Worm (Caenorhabditis elegans) whole organism, L3 larva: ENCODE measurements around the gene W07G4.8.

Experiments
- R02D3.7 ChIP-seq: fragments of 150-350 bp; optimal IDR thresholded peaks from 2 replicates; lab custom pipeline; 2014; ENCODE audit warnings: missing biosample characterization, missing genetic modification characterization
- ama-1 ChIP-seq: fragments of 150-350 bp; optimal IDR thresholded peaks from 2 replicates; lab custom pipeline; 2018
- ceh-16 ChIP-seq: sonication (generic microtip); optimal IDR thresholded peaks from 2 replicates; lab custom pipeline; 2017; ENCODE audit warnings: missing biosample characterization, missing genetic modification characterization
- ceh-28 ChIP-seq: fragments of 150-350 bp; optimal IDR thresholded peaks from 2 replicates; lab custom pipeline; 2014; ENCODE audit warnings: missing biosample characterization, missing genetic modification reagents, missing genetic modification characterization
- ceh-82 ChIP-seq: fragments of 150-350 bp; optimal IDR thresholded peaks from 2 replicates; lab custom pipeline; 2014; ENCODE audit warnings: missing biosample characterization, missing genetic modification characterization
- ceh-9 ChIP-seq: sonication (generic microtip); optimal IDR thresholded peaks from 2 replicates; lab custom pipeline; 2018; ENCODE audit warnings: missing biosample characterization, missing genetic modification characterization
- daf-12 ChIP-seq: fragments of 150-350 bp; optimal IDR thresholded peaks from 2 replicates; lab custom pipeline; 2014; ENCODE audit warnings: missing biosample characterization, missing genetic modification reagents, missing genetic modification characterization
- egl-27 ChIP-seq: sonication (generic microtip); optimal IDR thresholded peaks from 4 replicates; lab custom pipeline; 2017; ENCODE audit warnings: missing biosample characterization, missing genetic modification reagents, missing genetic modification characterization
- egl-5 ChIP-seq: fragments of 150-350 bp; optimal IDR thresholded peaks from 2 replicates; lab custom pipeline; 2017; ENCODE audit warnings: missing biosample characterization, missing genetic modification reagents, missing genetic modification characterization, inconsistent platforms
- elt-1 ChIP-seq: fragments of 150-350 bp; optimal IDR thresholded peaks from 2 replicates; lab custom pipeline; 2014; ENCODE audit warnings: missing biosample characterization, missing genetic modification characterization
- elt-2 ChIP-seq: sonication (generic microtip); optimal IDR thresholded peaks from 2 replicates; lab custom pipeline; 2016; ENCODE audit warnings: missing genetic modification reagents, mild to moderate bottlenecking, missing genetic modification characterization, missing compliant biosample characterization
- elt-3 ChIP-seq, 3 experiments: fragments of 150-350 bp in 1 of 3; sonication (generic microtip) in 2 of 3; optimal IDR thresholded peaks; 2 replicates in 2 of 3; 4 replicates in 1 of 3; lab custom pipeline; 2014 to 2017; ENCODE audit warnings: missing biosample characterization in 3 of 3, missing genetic modification characterization in 3 of 3
- eor-1 ChIP-seq, 2 experiments: fragments of 150-350 bp; optimal IDR thresholded peaks; 2 replicates each; lab custom pipeline; 2014 to 2018; ENCODE audit warnings: missing biosample characterization in 2 of 2, missing genetic modification characterization in 2 of 2
- fkh-2 ChIP-seq: fragments of 150-350 bp; optimal IDR thresholded peaks from 2 replicates; lab custom pipeline; 2014; ENCODE audit warnings: missing biosample characterization, missing genetic modification reagents, missing genetic modification characterization
- fos-1 ChIP-seq: fragments of 150-350 bp; optimal IDR thresholded peaks from 2 replicates; lab custom pipeline; 2014; ENCODE audit warnings: missing biosample characterization, missing genetic modification characterization
- hmg-11 ChIP-seq: sonication (generic microtip); optimal IDR thresholded peaks from 2 replicates; lab custom pipeline; 2016; ENCODE audit warnings: missing genetic modification characterization, missing compliant biosample characterization
- jun-1 ChIP-seq: fragments of 150-350 bp; optimal IDR thresholded peaks from 2 replicates; lab custom pipeline; 2014; ENCODE audit warnings: missing biosample characterization, missing genetic modification reagents, missing genetic modification characterization
- lin-39 ChIP-seq: fragments of 150-350 bp; optimal IDR thresholded peaks from 2 replicates; lab custom pipeline; 2018; ENCODE audit warnings: missing biosample characterization, missing genetic modification reagents, missing genetic modification characterization
- lsy-12 ChIP-seq: sonication (generic microtip); optimal IDR thresholded peaks from 2 replicates; lab custom pipeline; 2016; ENCODE audit warnings: mild to moderate bottlenecking, missing genetic modification characterization, missing compliant biosample characterization
- mdl-1 ChIP-seq: fragments of 150-350 bp; optimal IDR thresholded peaks from 2 replicates; lab custom pipeline; 2014; ENCODE audit warnings: missing biosample characterization, missing genetic modification characterization
- mml-1 ChIP-seq: fragments of 150-350 bp; sonication (generic microtip); optimal IDR thresholded peaks from 3 replicates; lab custom pipeline; 2014; ENCODE audit warnings: missing biosample characterization, missing genetic modification characterization
- nfya-1 ChIP-seq: sonication (generic microtip); optimal IDR thresholded peaks from 2 replicates; lab custom pipeline; 2017; ENCODE audit warnings: missing genetic modification characterization, mild to moderate bottlenecking, missing compliant biosample characterization, antibody characterized with exemption, moderate library complexity; ENCODE audit not compliant: insufficient read depth
- nhr-11 ChIP-seq: fragments of 150-350 bp; optimal IDR thresholded peaks from 2 replicates; lab custom pipeline; 2014; ENCODE audit warnings: missing biosample characterization, missing genetic modification characterization
- nhr-12 ChIP-seq: fragments of 150-350 bp; optimal IDR thresholded peaks from 2 replicates; lab custom pipeline; 2014; ENCODE audit warnings: missing biosample characterization, missing genetic modification characterization
- nhr-23 ChIP-seq: fragments of 150-350 bp; optimal IDR thresholded peaks from 2 replicates; lab custom pipeline; 2014; ENCODE audit warnings: missing biosample characterization, missing genetic modification reagents, missing genetic modification characterization
- nhr-237 ChIP-seq: fragments of 150-350 bp; optimal IDR thresholded peaks from 2 replicates; lab custom pipeline; 2014; ENCODE audit warnings: missing biosample characterization, missing genetic modification characterization
- nhr-25 ChIP-seq: sonication (generic microtip); optimal IDR thresholded peaks from 2 replicates; lab custom pipeline; 2017; ENCODE audit warnings: missing biosample characterization, missing genetic modification characterization
- nhr-28 ChIP-seq: fragments of 150-350 bp; optimal IDR thresholded peaks from 2 replicates; lab custom pipeline; 2014; ENCODE audit warnings: missing biosample characterization, missing genetic modification characterization
- nhr-43 ChIP-seq: sonication (generic microtip); optimal IDR thresholded peaks from 2 replicates; lab custom pipeline; 2016; ENCODE audit warnings: mild to moderate bottlenecking, missing genetic modification characterization, missing compliant biosample characterization; ENCODE audit not compliant: poor library complexity, severe bottlenecking
- nhr-67 ChIP-seq: fragments of 150-350 bp; optimal IDR thresholded peaks from 2 replicates; lab custom pipeline; 2014; ENCODE audit warnings: missing biosample characterization, missing genetic modification characterization
- nhr-76 ChIP-seq: fragments of 150-350 bp; sonication (generic microtip); optimal IDR thresholded peaks from 5 replicates; lab custom pipeline; 2014; ENCODE audit warnings: missing biosample characterization, missing genetic modification characterization
- nhr-77 ChIP-seq: fragments of 150-350 bp; optimal IDR thresholded peaks from 2 replicates; lab custom pipeline; 2014; ENCODE audit warnings: missing biosample characterization, missing genetic modification characterization
- pha-4 ChIP-seq: fragments of 150-350 bp; optimal IDR thresholded peaks from 2 replicates; lab custom pipeline; 2014; ENCODE audit warnings: missing biosample characterization, missing genetic modification reagents, missing genetic modification characterization
- pqm-1 ChIP-seq: fragments of 150-350 bp; optimal IDR thresholded peaks from 2 replicates; lab custom pipeline; 2017; ENCODE audit warnings: missing biosample characterization, missing genetic modification characterization, inconsistent platforms
- sea-2 ChIP-seq: fragments of 150-350 bp; sonication (generic microtip); optimal IDR thresholded peaks from 4 replicates; lab custom pipeline; 2014; ENCODE audit warnings: missing biosample characterization, missing genetic modification reagents, missing genetic modification characterization
- skn-1 ChIP-seq: fragments of 150-350 bp; optimal IDR thresholded peaks from 2 replicates; lab custom pipeline; 2014; ENCODE audit warnings: missing biosample characterization, missing genetic modification characterization
- snpc-4 ChIP-seq: fragments of 150-350 bp; optimal IDR thresholded peaks from 2 replicates; lab custom pipeline; 2014; ENCODE audit warnings: missing biosample characterization, missing genetic modification characterization
- tbx-2 ChIP-seq: sonication (generic microtip); optimal IDR thresholded peaks from 2 replicates; lab custom pipeline; 2016; ENCODE audit warnings: mild to moderate bottlenecking, missing genetic modification characterization, missing compliant biosample characterization
- unc-39 ChIP-seq: sonication (generic microtip); optimal IDR thresholded peaks from 4 replicates; lab custom pipeline; 2017; ENCODE audit warnings: missing biosample characterization, missing genetic modification characterization
- unc-62 ChIP-seq: fragments of 150-350 bp; sonication (generic microtip); optimal IDR thresholded peaks from 4 replicates; lab custom pipeline; 2014; ENCODE audit warnings: missing biosample characterization, missing genetic modification reagents, missing genetic modification characterization
- zag-1 ChIP-seq: fragments of 150-350 bp; optimal IDR thresholded peaks from 2 replicates; lab custom pipeline; 2014; ENCODE audit warnings: missing biosample characterization, missing genetic modification characterization
- ztf-11 ChIP-seq: fragments of 150-350 bp; optimal IDR thresholded peaks from 2 replicates; lab custom pipeline; 2014; ENCODE audit warnings: missing biosample characterization, missing genetic modification characterization
- ztf-4 ChIP-seq: fragments of 150-350 bp; optimal IDR thresholded peaks from 2 replicates; lab custom pipeline; 2014; ENCODE audit warnings: missing biosample characterization, missing genetic modification characterization

Gene W07G4.8

DNA sequence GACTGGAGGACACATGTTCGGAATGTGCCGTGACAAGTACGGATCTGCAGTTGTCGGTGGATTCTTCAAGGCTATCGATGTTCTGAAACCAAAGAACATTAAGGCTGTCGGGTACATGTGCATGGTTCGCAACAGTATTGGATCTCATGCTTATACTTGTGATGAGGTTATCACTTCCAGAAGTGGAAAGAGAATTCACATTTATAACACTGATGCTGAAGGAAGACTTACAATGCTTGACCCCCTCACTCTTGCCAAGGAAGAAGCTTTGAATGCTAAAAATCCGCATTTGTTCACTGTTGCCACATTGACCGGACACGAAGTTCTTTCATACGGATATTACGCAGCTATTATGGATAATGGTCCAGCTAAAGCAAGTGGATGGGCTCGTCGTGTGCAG is 4.3 kb downstream of the W07G4.8 start:
- TF ChIP-seq pha-4 (tag; lab: Kevin White, UChicago) = no peak
- no peak for TF ChIP-seq hmg-11 (tag; lab: Kevin White, UChicago)
- TF ChIP-seq zag-1 (tag; lab: Kevin White, UChicago) = no peak
- no peak for TF ChIP-seq snpc-4 (tag; lab: Kevin White, UChicago)
- TF ChIP-seq ama-1 (lab: Kevin White, UChicago) = peak; percentile 9

ce11 chrV:13043832-13044521 is 5.4 kb downstream of the W07G4.8 start:
- peak; percentile 18 for TF ChIP-seq pha-4 (tag; lab: Kevin White, UChicago)
- TF ChIP-seq nfya-1 (tag; lab: Kevin White, UChicago) = no peak
- peak; percentile 77 for TF ChIP-seq elt-2 (tag; lab: Kevin White, UChicago)
- TF ChIP-seq ceh-82 (tag; lab: Kevin White, UChicago) = no peak
- peak; percentile 62 for TF ChIP-seq pqm-1 (tag; lab: Kevin White, UChicago)

DNA sequence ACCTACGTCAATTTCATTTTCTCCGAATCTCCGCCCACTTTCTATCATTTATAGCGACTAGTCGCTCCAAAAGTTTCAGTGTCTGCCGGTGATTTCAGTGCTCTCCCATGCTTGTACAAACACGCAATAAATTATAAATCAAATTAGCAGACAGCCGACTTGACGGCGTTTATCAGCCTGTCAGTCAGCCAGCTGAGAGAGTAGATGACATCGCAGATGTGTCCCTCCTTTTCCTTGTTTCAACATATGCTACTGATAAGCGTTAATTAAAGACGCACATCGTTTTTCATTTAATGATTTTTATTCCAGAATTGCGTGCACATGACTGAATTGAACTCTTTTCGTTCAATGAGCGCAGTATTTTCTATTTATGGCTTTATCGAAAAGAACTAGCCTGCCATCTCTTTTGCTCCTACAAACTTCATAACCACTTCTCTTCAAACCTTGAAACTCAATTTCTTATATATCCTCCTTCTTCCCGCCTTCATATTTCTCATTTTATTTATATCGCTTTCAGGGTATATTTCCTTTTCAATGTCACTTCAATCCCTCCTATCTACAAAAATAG is 6.1 kb downstream of the W07G4.8 start, which contains the start of gene lap-2:
TSS of gene lap-2 (plus strand) at position 518 of the 568 bp plus-strand sequence.
- TF ChIP-seq pqm-1 (tag; lab: Kevin White, UChicago) (peak; percentile 89), unc-62 (GFP tag; lab: Kevin White, UChicago) (peak; percentile 20), pha-4 (tag; lab: Kevin White, UChicago) (peak; percentile 14), elt-2 (tag; lab: Kevin White, UChicago) (peak; percentile 94), ama-1 (lab: Kevin White, UChicago) (peak; percentile 62), jun-1 (peak; percentile 37), nhr-28 (no peak), lin-39 (tag; lab: Kevin White, UChicago) (no peak), zag-1 (tag; lab: Kevin White, UChicago) (no peak)

- TF ChIP-seq mdl-1 (tag; lab: Kevin White, UChicago) (no peak), nhr-25 (peak; percentile 69), fos-1 (tag; lab: Kevin White, UChicago) (no peak), nhr-76 (tag; lab: Kevin White, UChicago) (no peak), fkh-2 (tag; lab: Kevin White, UChicago) (no peak), ama-1 (lab: Kevin White, UChicago) (no peak), egl-5 (tag; lab: Kevin White, UChicago) (no peak), pha-4 (tag; lab: Kevin White, UChicago) (peak; percentile 75), nhr-12 (no peak), tbx-2 (tag; lab: Kevin White, UChicago) (peak; percentile 48), unc-39 (tag; lab: Kevin White, UChicago) (no peak), jun-1 (peak; percentile 62), nhr-67 (tag; lab: Kevin White, UChicago) (no peak), eor-1 (tag; optimal IDR thresholded peaks at IDR 0.05; lab: Kevin White, UChicago) (no peak), nhr-28 (no peak), ceh-28 (tag; lab: Kevin White, UChicago) (peak; percentile 62), ceh-16 (tag; lab: Kevin White, UChicago) (no peak), nhr-77 (tag; lab: Kevin White, UChicago) (peak; percentile 1), elt-3 (tag; optimal IDR thresholded peaks at IDR 0.05; lab: Kevin White, UChicago) (no peak), R02D3.7 (tag; lab: Kevin White, UChicago) (peak; percentile 40), sea-2 (GFP tag; lab: Kevin White, UChicago) (no peak), nhr-11 (tag; lab: Kevin White, UChicago) (no peak), ztf-4 (tag; lab: Kevin White, UChicago) (no peak), egl-27 (tag; lab: Kevin White, UChicago) (peak; percentile 13), hmg-11 (tag; lab: Kevin White, UChicago) (peak; percentile 87), unc-62 (GFP tag; lab: Kevin White, UChicago) (no peak), daf-12 (no peak), mml-1 (tag; lab: Kevin White, UChicago) (no peak), elt-2 (tag; lab: Kevin White, UChicago) (peak; percentile 45), nhr-43 (peak; percentile 91), ztf-11 (tag; lab: Kevin White, UChicago) (no peak), elt-1 (peak; percentile 18), skn-1 (tag; lab: Kevin White, UChicago) (no peak), snpc-4 (tag; lab: Kevin White, UChicago) (peak; percentile 45), lsy-12 (tag; lab: Kevin White, UChicago) (peak; percentile 30), pqm-1 (tag; lab: Kevin White, UChicago) (peak; percentile 20), ceh-82 (tag; lab: Kevin White, UChicago) (no peak), nhr-23 (peak; percentile 94), nhr-237 (no peak), ceh-9 (no peak)
Measured at ce11 chrV:13041666-13042065, 7.7 kb downstream of the W07G4.8 start, which contains the start of gene scyl-1. Gene scyl-1, minus strand, starts transcription at chrV:13041721.
